Worm (Caenorhabditis elegans): ENCODE data around the gene ddo-2.

DNA sequence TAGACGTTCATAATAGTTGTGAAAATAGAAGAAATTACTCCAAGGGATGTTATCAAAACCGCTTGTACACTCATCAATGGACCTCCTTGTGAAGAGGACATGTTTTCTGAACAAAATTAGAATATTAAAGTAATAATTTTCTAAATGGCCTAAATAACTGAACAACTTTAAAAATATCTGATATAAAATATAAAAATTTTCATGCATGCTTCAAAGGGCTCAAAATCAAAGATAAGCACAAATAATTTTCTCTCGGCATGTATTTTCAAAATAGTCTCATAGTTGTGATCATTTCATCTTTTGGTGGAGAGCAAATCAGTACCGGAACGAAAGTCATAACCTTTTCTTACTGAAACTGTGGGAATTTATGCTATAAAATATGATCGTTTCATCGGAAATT, 49.5 kb upstream of the ddo-2 start, which contains the start of gene srbc-8:
- TF ChIP-seq tab-1 (GFP tag; IDR thresholded peaks at IDR 0.05) (no peak), T22C8.4 (GFP tag; IDR thresholded peaks at IDR 0.05) (no peak), med-1 (GFP tag; optimal IDR thresholded peaks at IDR 0.05; ENCODE audit: insufficient read depth) (no peak), ztf-29 (GFP tag; IDR thresholded peaks at IDR 0.05) (no peak), flt-1 (GFP tag; IDR thresholded peaks at IDR 0.05) (no peak), ref-1 (GFP tag; conservative IDR thresholded peaks at IDR 0.05) (no peak), cog-1 (tag; optimal IDR thresholded peaks at IDR 0.05) (no peak), ztf-23 (GFP tag; IDR thresholded peaks at IDR 0.05) (no peak)
